Worm (Caenorhabditis elegans): ENCODE measurements around the gene M18.6.

DNA sequence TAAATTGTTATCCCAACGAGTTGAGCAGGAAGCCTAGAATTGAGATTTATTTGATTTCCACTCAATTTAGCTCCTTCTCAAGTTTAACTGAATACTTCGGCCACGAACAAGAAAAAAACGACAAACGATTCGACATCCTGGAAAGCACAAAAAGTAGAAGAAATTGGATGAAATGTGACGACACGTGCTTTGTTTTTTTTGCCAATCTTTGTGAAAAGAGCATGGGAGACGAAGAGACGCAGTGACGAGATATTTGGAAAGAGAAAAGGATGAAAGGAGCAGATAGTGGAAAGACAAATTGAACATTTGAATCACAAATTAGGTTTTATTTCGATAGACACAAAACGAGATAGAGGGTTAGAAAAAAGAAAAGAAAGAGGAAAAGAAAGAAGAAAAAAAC is 6.6 kb upstream of the M18.6 start:
- no peak for TF ChIP-seq dao-5 (tag; optimal IDR thresholded peaks at IDR 0.05)
- no peak for TF ChIP-seq him-1 (tag; optimal IDR thresholded peaks at IDR 0.05)
- no peak for TF ChIP-seq W03F9.2 (tag; optimal IDR thresholded peaks at IDR 0.05)

All from whole organism, L4/young adult.